1 fruit fly cellular context compared by ENCODE assay signal in genomic region chrX:12699095-12699750, dm6.
TF ChIP-seq lines count a peak whose summit lies in the region.

No protein-coding gene starts in this region.

TF ChIP-seq in whole organism, embryonic, 481 proteins besides CTCF, POLR2A, EP300 and RAD21 (continued from another document):
- TF ChIP-seq CG18011 (GFP tag; optimal IDR thresholded peaks at IDR 0.05; lab: Kevin White, UChicago), result no peak
- TF ChIP-seq CG2202 (tag; optimal IDR thresholded peaks at IDR 0.05; lab: Kevin White, UChicago), result no peak
- no peak for TF ChIP-seq CG8944 (GFP tag; optimal IDR thresholded peaks at IDR 0.05; lab: Kevin White, UChicago)
- no peak for TF ChIP-seq Stat92E (GFP tag; optimal IDR thresholded peaks at IDR 0.05; lab: Kevin White, UChicago)
- TF ChIP-seq Max (GFP tag; optimal IDR thresholded peaks at IDR 0.05; lab: Kevin White, UChicago), result no peak
- peak; percentile 58 for TF ChIP-seq CG7839 (tag; optimal IDR thresholded peaks at IDR 0.05; lab: Kevin White, UChicago)
- no peak for TF ChIP-seq Adf1 (GFP tag; IDR thresholded peaks at IDR 0.05; lab: Robert Waterston, UW)
- no peak for TF ChIP-seq eve (GFP tag; optimal IDR thresholded peaks at IDR 0.05; lab: Kevin White, UChicago)
- no peak for TF ChIP-seq odd (GFP tag; optimal IDR thresholded peaks at IDR 0.05; lab: Kevin White, UChicago)
- no peak for TF ChIP-seq tap (tag; optimal IDR thresholded peaks at IDR 0.05; lab: Kevin White, UChicago)
- peak; percentile 35 for TF ChIP-seq CG4424 (GFP tag; optimal IDR thresholded peaks at IDR 0.05; lab: Kevin White, UChicago)
- TF ChIP-seq CG14710 (tag; optimal IDR thresholded peaks at IDR 0.05; lab: Kevin White, UChicago), result peak; percentile 28
- TF ChIP-seq twi (tag; optimal IDR thresholded peaks at IDR 0.05; lab: Kevin White, UChicago), result no peak
- TF ChIP-seq Atf6 (GFP tag; IDR thresholded peaks at IDR 0.05; lab: Robert Waterston, UW), result peak; percentile 35; the same call in 1 of the 2 replicates
- no peak for TF ChIP-seq Ets65A (GFP tag; lab: Kevin White, UChicago)
- peak; percentile 35; the same call in 1 of the 2 replicates for TF ChIP-seq CG32532 (GFP tag; IDR thresholded peaks at IDR 0.05; lab: Robert Waterston, UW)
- TF ChIP-seq CG10321 (GFP tag; IDR thresholded peaks at IDR 0.05; lab: Robert Waterston, UW), result no peak
- peak; percentile 16 for TF ChIP-seq CG13775 (GFP tag; optimal IDR thresholded peaks at IDR 0.05; lab: Kevin White, UChicago)
- peak; percentile 14 for TF ChIP-seq CG15514 (GFP tag; optimal IDR thresholded peaks at IDR 0.05; lab: Kevin White, UChicago)
- no peak for TF ChIP-seq PHDP (tag; optimal IDR thresholded peaks at IDR 0.05; lab: Kevin White, UChicago)
- peak; percentile 69 for TF ChIP-seq CG18599 (GFP tag; optimal IDR thresholded peaks at IDR 0.05; lab: Kevin White, UChicago)
- peak; percentile 65 for TF ChIP-seq gem (tag; optimal IDR thresholded peaks at IDR 0.05; lab: Kevin White, UChicago)
- peak; percentile 50 for TF ChIP-seq grau (tag; optimal IDR thresholded peaks at IDR 0.05; lab: Kevin White, UChicago)
- TF ChIP-seq CG10267 (tag; optimal IDR thresholded peaks at IDR 0.05; lab: Kevin White, UChicago), result peak; percentile 32
- peak; percentile 34; the same call in 1 of the 3 replicates for TF ChIP-seq Aef1 (GFP tag; IDR thresholded peaks at IDR 0.05; lab: Robert Waterston, UW)
- TF ChIP-seq bab2 (GFP tag; optimal IDR thresholded peaks at IDR 0.05; lab: Kevin White, UChicago), result peak; percentile 18
- TF ChIP-seq CG3995 (GFP tag; optimal IDR thresholded peaks at IDR 0.05; lab: Kevin White, UChicago), result no peak
- TF ChIP-seq row (GFP tag; IDR thresholded peaks at IDR 0.05; lab: Robert Waterston, UW), result peak; percentile 77
- no peak for TF ChIP-seq CG17912 (GFP tag; optimal IDR thresholded peaks at IDR 0.05; lab: Kevin White, UChicago)
- no peak for TF ChIP-seq cwo (GFP tag; optimal IDR thresholded peaks at IDR 0.05; lab: Kevin White, UChicago)
- no peak for TF ChIP-seq br (optimal IDR thresholded peaks at IDR 0.05; lab: Kevin White, UChicago)
- no peak for TF ChIP-seq CG10462 (GFP tag; optimal IDR thresholded peaks at IDR 0.05; lab: Kevin White, UChicago)
- no peak for TF ChIP-seq CG12071 (GFP tag; optimal IDR thresholded peaks at IDR 0.05; lab: Kevin White, UChicago)
- peak; percentile 60 for TF ChIP-seq CG2712 (tag; optimal IDR thresholded peaks at IDR 0.05; lab: Kevin White, UChicago)
- TF ChIP-seq mirr (GFP tag; optimal IDR thresholded peaks at IDR 0.05; lab: Kevin White, UChicago), result no peak
- no peak for TF ChIP-seq CG12659 (GFP tag; optimal IDR thresholded peaks at IDR 0.05; lab: Kevin White, UChicago)
- TF ChIP-seq Hsf (GFP tag; optimal IDR thresholded peaks at IDR 0.05; lab: Kevin White, UChicago), result peak; percentile 35
- TF ChIP-seq CG31441 (GFP tag; IDR thresholded peaks at IDR 0.05; lab: Robert Waterston, UW), result peak; percentile 46
- TF ChIP-seq sob (GFP tag; IDR thresholded peaks at IDR 0.05; lab: Robert Waterston, UW), result 0 out of 2 replicates have a peak, but pooled peaks have one; percentile 20
- TF ChIP-seq Sin3A (optimal IDR thresholded peaks at IDR 0.05; lab: Kevin White, UChicago), result no peak
- peak in 1 of 2 experiments; percentile 36 for TF ChIP-seq Hr51 (GFP tag; optimal IDR thresholded peaks at IDR 0.05; lab: Kevin White, UChicago)
- no peak for TF ChIP-seq exex (tag; optimal IDR thresholded peaks at IDR 0.05; lab: Kevin White, UChicago)
- no peak for TF ChIP-seq ac (GFP tag; optimal IDR thresholded peaks at IDR 0.05; lab: Kevin White, UChicago)
- no peak for TF ChIP-seq gfzf (GFP tag; optimal IDR thresholded peaks at IDR 0.05; lab: Kevin White, UChicago)
- TF ChIP-seq CG12299 (tag; optimal IDR thresholded peaks at IDR 0.05; lab: Kevin White, UChicago), result no peak
- TF ChIP-seq CG16779 (GFP tag; IDR thresholded peaks at IDR 0.05; lab: Robert Waterston, UW), result no peak
- peak; percentile 20; the same call in 1 of the 3 replicates for TF ChIP-seq CG2889 (GFP tag; IDR thresholded peaks at IDR 0.05; lab: Robert Waterston, UW)
- no peak for TF ChIP-seq ssp (GFP tag; IDR thresholded peaks at IDR 0.05; lab: Robert Waterston, UW)
- no peak for TF ChIP-seq pzg (GFP tag; optimal IDR thresholded peaks at IDR 0.05; lab: Kevin White, UChicago)
- no peak for TF ChIP-seq sd (tag; optimal IDR thresholded peaks at IDR 0.05; lab: Kevin White, UChicago)
- no peak for TF ChIP-seq vnd (GFP tag; IDR thresholded peaks at IDR 0.05; lab: Robert Waterston, UW; ENCODE audit: partially characterized antibody)
- no peak for TF ChIP-seq Elba2 (GFP tag; optimal IDR thresholded peaks at IDR 0.05; lab: Kevin White, UChicago)
- peak; percentile 32; the same call in 1 of the 2 replicates for TF ChIP-seq H2.0 (GFP tag; IDR thresholded peaks at IDR 0.05; lab: Robert Waterston, UW)
- TF ChIP-seq corto (GFP tag; optimal IDR thresholded peaks at IDR 0.05; lab: Kevin White, UChicago), result no peak
- peak; percentile 14 for TF ChIP-seq CG17359 (tag; optimal IDR thresholded peaks at IDR 0.05; lab: Kevin White, UChicago)
- TF ChIP-seq CG3281 (GFP tag; optimal IDR thresholded peaks at IDR 0.05; lab: Kevin White, UChicago), result peak; percentile 11
- TF ChIP-seq CoRest (tag; optimal IDR thresholded peaks at IDR 0.05; lab: Kevin White, UChicago), result peak; percentile 43
- no peak for TF ChIP-seq grn (GFP tag; optimal IDR thresholded peaks at IDR 0.05; lab: Kevin White, UChicago)
- no peak for TF ChIP-seq stc (GFP tag; IDR thresholded peaks at IDR 0.05; lab: Robert Waterston, UW)
- TF ChIP-seq CG7357 (GFP tag; IDR thresholded peaks at IDR 0.05; lab: Robert Waterston, UW), result 0 out of 3 replicates have a peak, but pooled peaks have one; percentile 21
- no peak for TF ChIP-seq ab (GFP tag; optimal IDR thresholded peaks at IDR 0.05; lab: Kevin White, UChicago)
- TF ChIP-seq Blimp-1 (GFP tag; optimal IDR thresholded peaks at IDR 0.05; lab: Kevin White, UChicago), result peak; percentile 34
- peak in 1 of 2 experiments; percentile 37 for TF ChIP-seq chif (GFP tag; optimal IDR thresholded peaks at IDR 0.05; lab: Kevin White, UChicago)
- peak; percentile 44 for TF ChIP-seq CG6689 (GFP tag; IDR thresholded peaks at IDR 0.05; lab: Robert Waterston, UW)
- peak; percentile 61; the same call in 1 of the 2 replicates for TF ChIP-seq CG14014 (GFP tag; IDR thresholded peaks at IDR 0.05; lab: Robert Waterston, UW)
- TF ChIP-seq zfh2 (GFP tag; optimal IDR thresholded peaks at IDR 0.05; lab: Kevin White, UChicago), result no peak
- peak; percentile 9 for TF ChIP-seq Side (GFP tag; optimal IDR thresholded peaks at IDR 0.05; lab: Kevin White, UChicago)
- TF ChIP-seq CG17385 (GFP tag; optimal IDR thresholded peaks at IDR 0.05; lab: Kevin White, UChicago), result peak; percentile 38
- no peak for TF ChIP-seq Dip3 (GFP tag; optimal IDR thresholded peaks at IDR 0.05; lab: Kevin White, UChicago)
- no peak for TF ChIP-seq CG31365 (tag; optimal IDR thresholded peaks at IDR 0.05; lab: Kevin White, UChicago)
- TF ChIP-seq Xbp1 (GFP tag; optimal IDR thresholded peaks at IDR 0.05; lab: Kevin White, UChicago), result peak; percentile 18
- peak; percentile 59 for TF ChIP-seq CG11504 (tag; optimal IDR thresholded peaks at IDR 0.05; lab: Kevin White, UChicago)
- no peak for TF ChIP-seq amos (GFP tag; IDR thresholded peaks at IDR 0.05; lab: Robert Waterston, UW; ENCODE audit: partially characterized antibody)
- peak; percentile 9 for TF ChIP-seq mam (GFP tag; optimal IDR thresholded peaks at IDR 0.05; lab: Kevin White, UChicago)
- TF ChIP-seq CG9437 (GFP tag; optimal IDR thresholded peaks at IDR 0.05; lab: Kevin White, UChicago), result no peak
- TF ChIP-seq pum (GFP tag; optimal IDR thresholded peaks at IDR 0.05; lab: Kevin White, UChicago), result peak; percentile 40
- no peak for TF ChIP-seq CG17186 (GFP tag; optimal IDR thresholded peaks at IDR 0.05; lab: Kevin White, UChicago)
- peak; percentile 43 for TF ChIP-seq CG2120 (GFP tag; optimal IDR thresholded peaks at IDR 0.05; lab: Kevin White, UChicago)
- peak; percentile 1 for TF ChIP-seq chn (GFP tag; optimal IDR thresholded peaks at IDR 0.05; lab: Kevin White, UChicago)
- TF ChIP-seq CG1602 (GFP tag; optimal IDR thresholded peaks at IDR 0.05; lab: Kevin White, UChicago), result peak; percentile 12
- TF ChIP-seq CG1792 (GFP tag; optimal IDR thresholded peaks at IDR 0.05; lab: Kevin White, UChicago), result no peak
- no peak for TF ChIP-seq CG11560 (tag; IDR thresholded peaks at IDR 0.05; lab: Robert Waterston, UW)
- peak; percentile 50 for TF ChIP-seq CG18262 (tag; optimal IDR thresholded peaks at IDR 0.05; lab: Kevin White, UChicago)
- no peak for TF ChIP-seq Nf-YB (GFP tag; optimal IDR thresholded peaks at IDR 0.05; lab: Kevin White, UChicago)
- peak; percentile 12 for TF ChIP-seq az2 (GFP tag; optimal IDR thresholded peaks at IDR 0.05; lab: Kevin White, UChicago)
- TF ChIP-seq phol (tag; optimal IDR thresholded peaks at IDR 0.05; lab: Kevin White, UChicago), result peak; percentile 42
- peak; percentile 51 for TF ChIP-seq CG9727 (GFP tag; optimal IDR thresholded peaks at IDR 0.05; lab: Kevin White, UChicago)
- TF ChIP-seq CG7928 (GFP tag; optimal IDR thresholded peaks at IDR 0.05; lab: Kevin White, UChicago), result no peak
- no peak for TF ChIP-seq Eip74EF (GFP tag; optimal IDR thresholded peaks at IDR 0.05; lab: Kevin White, UChicago)
- TF ChIP-seq inv (GFP tag; IDR thresholded peaks at IDR 0.05; lab: Robert Waterston, UW; ENCODE audit: partially characterized antibody), result no peak
- TF ChIP-seq Hr3 (GFP tag; optimal IDR thresholded peaks at IDR 0.05; lab: Kevin White, UChicago), result peak; percentile 13
- TF ChIP-seq ttk (GFP tag; IDR thresholded peaks at IDR 0.05; lab: Robert Waterston, UW), result 0 out of 2 replicates have a peak, but pooled peaks have one; percentile 19
- no peak for TF ChIP-seq CG12769 (tag; optimal IDR thresholded peaks at IDR 0.05; lab: Kevin White, UChicago)
- TF ChIP-seq CG17328 (GFP tag; IDR thresholded peaks at IDR 0.05; lab: Robert Waterston, UW), result peak; percentile 58
- peak; percentile 4 for TF ChIP-seq sug (tag; optimal IDR thresholded peaks at IDR 0.05; lab: Kevin White, UChicago)
- TF ChIP-seq CG13424 (tag; optimal IDR thresholded peaks at IDR 0.05; lab: Kevin White, UChicago), result peak; percentile 44
- TF ChIP-seq CG12391 (tag; optimal IDR thresholded peaks at IDR 0.05; lab: Kevin White, UChicago), result peak; percentile 40
- no peak for TF ChIP-seq CG3407 (GFP tag; optimal IDR thresholded peaks at IDR 0.05; lab: Kevin White, UChicago)
- peak; percentile 22 for TF ChIP-seq CG15696 (tag; optimal IDR thresholded peaks at IDR 0.05; lab: Kevin White, UChicago)
- TF ChIP-seq Oli (tag; optimal IDR thresholded peaks at IDR 0.05; lab: Kevin White, UChicago), result peak; percentile 28
- TF ChIP-seq HHEX (GFP tag; optimal IDR thresholded peaks at IDR 0.05; lab: Kevin White, UChicago), result no peak
- TF ChIP-seq disco-r (GFP tag; optimal IDR thresholded peaks at IDR 0.05; lab: Kevin White, UChicago), result no peak
- peak; percentile 34 for TF ChIP-seq CG8924 (tag; optimal IDR thresholded peaks at IDR 0.05; lab: Kevin White, UChicago)
- peak; percentile 53 for TF ChIP-seq slbo (GFP tag; IDR thresholded peaks at IDR 0.05; lab: Robert Waterston, UW)
- peak; percentile 73 for TF ChIP-seq Med (GFP tag; lab: Kevin White, UChicago)
